Worm (Caenorhabditis elegans): ENCODE data around the gene epg-6.

- no peak for TF ChIP-seq rec-8 (tag; optimal IDR thresholded peaks at IDR 0.05)
- TF ChIP-seq ceh-100 (GFP tag; IDR thresholded peaks at IDR 0.05): no peak
- no peak for TF ChIP-seq bed-1 (GFP tag; IDR thresholded peaks at IDR 0.05)
- no peak for TF ChIP-seq unc-130 (GFP tag; optimal IDR thresholded peaks at IDR 0.05)
- no peak for TF ChIP-seq lag-1 (GFP tag; IDR thresholded peaks at IDR 0.05)
- TF ChIP-seq zfh-2 (GFP tag; conservative IDR thresholded peaks at IDR 0.05): no peak
- no peak for TF ChIP-seq F57C9.4 (tag; optimal IDR thresholded peaks at IDR 0.05)
- no peak for TF ChIP-seq chd-7 (tag; optimal IDR thresholded peaks at IDR 0.05)
- TF ChIP-seq hlh-12 (tag; optimal IDR thresholded peaks at IDR 0.05): no peak
- TF ChIP-seq nhr-120 (GFP tag; IDR thresholded peaks at IDR 0.05): no peak
- no peak for TF ChIP-seq athp-1 (tag; optimal IDR thresholded peaks at IDR 0.05)
- no peak for TF ChIP-seq unc-62 (GFP tag; optimal IDR thresholded peaks at IDR 0.05)
- no peak for TF ChIP-seq snpc-4 (GFP tag; optimal IDR thresholded peaks at IDR 0.05)
- TF ChIP-seq snpc-4 (tag; optimal IDR thresholded peaks at IDR 0.05): no peak
- no peak for TF ChIP-seq nfya-1 (tag; optimal IDR thresholded peaks at IDR 0.05; ENCODE audit: borderline replicate concordance, insufficient read depth)
Observed at ce11 chrIII:10605049-10605448, 5.1 kb upstream of the epg-6 start, which contains the start of gene rabx-5.
